Fruit fly (Drosophila melanogaster): ENCODE data around the gene Jupiter.

Jupiter gene

dm6 chr3R:11554982-11555381 is 64.7 kb downstream of the Jupiter start:
- TF ChIP-seq usp (GFP tag; optimal IDR thresholded peaks at IDR 0.05) (no peak), Abd-B (GFP tag; optimal IDR thresholded peaks at IDR 0.05) (no peak), dl (GFP tag; optimal IDR thresholded peaks at IDR 0.05; ENCODE audit: insufficient read depth in 1 of 2, partially characterized antibody in 2 of 2) (no peak), dsf (GFP tag; optimal IDR thresholded peaks at IDR 0.05; ENCODE audit: borderline replicate concordance) (no peak), pan (optimal IDR thresholded peaks at IDR 0.05) (no peak), Dfd (GFP tag; optimal IDR thresholded peaks at IDR 0.05) (peak; percentile 88), CG32264 (GFP tag; optimal IDR thresholded peaks at IDR 0.05) (no peak)

dm6 chr3R:11553845-11554244 is 65.9 kb downstream of the Jupiter start, which contains the start of gene CG14708:
CG14708 (plus strand) TSS chr3R:11554145.
- TF ChIP-seq sv (GFP tag; optimal IDR thresholded peaks at IDR 0.05) (no peak), CrebA (GFP tag; optimal IDR thresholded peaks at IDR 0.05; ENCODE audit: borderline replicate concordance) (no peak), GATAd (GFP tag; optimal IDR thresholded peaks at IDR 0.05) (no peak), Abd-B (GFP tag; optimal IDR thresholded peaks at IDR 0.05) (no peak), ey (GFP tag; optimal IDR thresholded peaks at IDR 0.05) (no peak), lola (GFP tag; optimal IDR thresholded peaks at IDR 0.05) (no peak), fru (GFP tag; optimal IDR thresholded peaks at IDR 0.05) (no peak), CG9705 (GFP tag; optimal IDR thresholded peaks at IDR 0.05) (no peak), dl (GFP tag; optimal IDR thresholded peaks at IDR 0.05; ENCODE audit: insufficient read depth in 1 of 2, partially characterized antibody in 2 of 2) (no peak), rgr (GFP tag; optimal IDR thresholded peaks at IDR 0.05) (no peak), Dfd (GFP tag; optimal IDR thresholded peaks at IDR 0.05) (no peak)

dm6 chr3R:11551071-11551470 is 68.6 kb downstream of the Jupiter start:
- TF ChIP-seq psq (GFP tag; optimal IDR thresholded peaks at IDR 0.05) (no peak), Dfd (GFP tag; optimal IDR thresholded peaks at IDR 0.05) (peak; percentile 21)

- TF ChIP-seq Vsx2 (GFP tag; optimal IDR thresholded peaks at IDR 0.05; ENCODE audit: partially characterized antibody), result no peak
- TF ChIP-seq CG9705 (GFP tag; optimal IDR thresholded peaks at IDR 0.05), result no peak
- TF ChIP-seq foxo (GFP tag; optimal IDR thresholded peaks at IDR 0.05), result no peak
- no peak for TF ChIP-seq rgr (GFP tag; optimal IDR thresholded peaks at IDR 0.05)
- no peak for TF ChIP-seq Abd-B (GFP tag; optimal IDR thresholded peaks at IDR 0.05)
- TF ChIP-seq Hr83 (GFP tag; optimal IDR thresholded peaks at IDR 0.05; ENCODE audit: poor library complexity, severe bottlenecking), result no peak
- no peak for TF ChIP-seq sage (GFP tag; optimal IDR thresholded peaks at IDR 0.05)
- TF ChIP-seq jim (GFP tag; optimal IDR thresholded peaks at IDR 0.05), result no peak
- no peak for TF ChIP-seq Hnf4 (GFP tag; optimal IDR thresholded peaks at IDR 0.05)
- TF ChIP-seq brk (GFP tag; optimal IDR thresholded peaks at IDR 0.05), result no peak
- no peak for TF ChIP-seq br (GFP tag; optimal IDR thresholded peaks at IDR 0.05)
- no peak for TF ChIP-seq Dif (GFP tag; optimal IDR thresholded peaks at IDR 0.05; ENCODE audit: partially characterized antibody)
Observed at dm6 chr3R:11544150-11544549, 75.6 kb downstream of the Jupiter start.

dm6 chr3R:11542899-11543619 is 76.6 kb downstream of the Jupiter start, which contains the start of gene dpr4:
dpr4 (minus strand) TSS chr3R:11542949.
- no peak for TF ChIP-seq ey (GFP tag; optimal IDR thresholded peaks at IDR 0.05)
- TF ChIP-seq sage (GFP tag; optimal IDR thresholded peaks at IDR 0.05), result no peak
- TF ChIP-seq N (GFP tag; optimal IDR thresholded peaks at IDR 0.05), result no peak

All from whole organism, wandering third instar larva.